Worm (Caenorhabditis elegans): ENCODE results near the gene tyra-3.

ce11 chrX:4911287-4911876 lies 36.5 kb upstream of the tyra-3 start:
- TF ChIP-seq unc-39 (tag; optimal IDR thresholded peaks at IDR 0.05) (no peak), snpc-4 (tag; optimal IDR thresholded peaks at IDR 0.05) (no peak), ceh-39 (tag; optimal IDR thresholded peaks at IDR 0.05) (no peak), unc-62 (GFP tag; optimal IDR thresholded peaks at IDR 0.05) (no peak), lin-13 (tag; optimal IDR thresholded peaks at IDR 0.05) (no peak), ztf-11 (tag; optimal IDR thresholded peaks at IDR 0.05) (no peak), mls-2 (tag; optimal IDR thresholded peaks at IDR 0.05) (no peak), hlh-1 (tag; optimal IDR thresholded peaks at IDR 0.05) (no peak), lin-32 (GFP tag; optimal IDR thresholded peaks at IDR 0.05) (no peak), elt-3 (tag; optimal IDR thresholded peaks at IDR 0.05) (no peak)
